Worm (Caenorhabditis elegans) whole organism, late embryonic: ENCODE data around the gene oxy-4.

Source experiments
- T23F11.4 ChIP-seq: fragments of 200-800 bp; sonication (Bioruptor generic); optimal IDR thresholded peaks from 2 replicates; lab custom pipeline; 2018; ENCODE audit warnings: mild to moderate bottlenecking, missing genetic modification characterization, missing compliant biosample characterization
- ets-4 ChIP-seq: sonication (generic microtip); optimal IDR thresholded peaks from 2 replicates; lab custom pipeline; 2016; ENCODE audit warnings: missing genetic modification characterization, missing compliant biosample characterization
- hlh-13 ChIP-seq: fragments of 200-800 bp; sonication (Bioruptor generic); optimal IDR thresholded peaks from 2 replicates; lab custom pipeline; 2018; ENCODE audit warnings: mild to moderate bottlenecking, missing genetic modification characterization, missing compliant biosample characterization
- hlh-8 ChIP-seq: sonication (generic microtip); optimal IDR thresholded peaks from 2 replicates; lab custom pipeline; 2016; ENCODE audit warnings: missing genotype, missing genetic modification characterization, missing compliant biosample characterization
- nfya-1 ChIP-seq: sonication (generic microtip); optimal IDR thresholded peaks from 2 replicates; lab custom pipeline; 2017; ENCODE audit warnings: missing genetic modification characterization, mild to moderate bottlenecking, missing compliant biosample characterization, antibody characterized with exemption, moderate library complexity
- pag-3 ChIP-seq: sonication (generic microtip); optimal IDR thresholded peaks from 2 replicates; lab custom pipeline; 2016; ENCODE audit warnings: missing compliant biosample characterization, missing genetic modification characterization, borderline replicate concordance
- pha-4 ChIP-seq: fragments of 150-350 bp; optimal IDR thresholded peaks from 2 replicates; lab custom pipeline; 2018; ENCODE audit warnings: missing biosample characterization, missing genetic modification reagents, missing genetic modification characterization
- syd-9 ChIP-seq: sonication (generic microtip); optimal IDR thresholded peaks from 2 replicates; lab custom pipeline; 2016; ENCODE audit warnings: mild to moderate bottlenecking, missing genetic modification characterization, moderate library complexity, missing compliant biosample characterization
- unc-86 ChIP-seq: sonication (generic microtip); optimal IDR thresholded peaks from 2 replicates; lab custom pipeline; 2016; ENCODE audit warnings: missing genetic modification characterization, missing compliant biosample characterization

DNA sequence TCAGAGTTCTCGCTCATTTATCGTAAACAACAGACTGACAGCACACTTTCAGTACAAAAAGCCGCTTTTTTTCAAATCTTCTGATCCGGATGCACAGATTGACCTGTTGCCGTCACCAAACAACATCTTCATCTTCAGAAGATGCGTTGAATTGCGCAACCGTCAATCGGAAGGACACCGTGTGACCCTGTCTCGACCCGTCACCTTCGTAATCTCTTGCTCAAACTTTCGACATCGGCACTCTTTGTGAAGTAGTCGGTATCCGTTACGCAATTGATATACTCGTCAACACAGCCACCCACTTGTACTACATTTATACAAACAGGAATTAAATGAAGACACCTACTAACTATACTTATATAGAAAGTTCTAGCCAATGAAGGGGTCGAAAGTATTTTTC, 7.6 kb downstream of the oxy-4 start:
- TF ChIP-seq hlh-8 (tag; lab: Kevin White, UChicago), result no peak
- TF ChIP-seq pha-4 (tag; lab: Kevin White, UChicago), result no peak
- no peak for TF ChIP-seq pag-3
- TF ChIP-seq nfya-1 (tag; lab: Kevin White, UChicago), result no peak
- TF ChIP-seq hlh-13 (GFP tag; lab: Kevin White, UChicago), result no peak
- no peak for TF ChIP-seq T23F11.4 (GFP tag; lab: Kevin White, UChicago)
- TF ChIP-seq unc-86 (tag; lab: Kevin White, UChicago), result no peak
- no peak for TF ChIP-seq syd-9
- no peak for TF ChIP-seq ets-4 (tag; lab: Kevin White, UChicago)
